Worm (Caenorhabditis elegans) whole organism, L4 larva: ENCODE results near the gene pqn-68.

ENCODE experiments used
- F26F4.8 ChIP-seq: fragments of 200-800 bp; sonication (Bioruptor generic); conservative IDR thresholded peaks from 2 replicates; pipeline ENCODE4 v1.3.6; 2022; ENCODE audit warnings: missing genetic modification characterization, missing compliant biosample characterization
- F49E8.2 ChIP-seq: sonication (generic microtip); optimal IDR thresholded peaks from 2 replicates; lab custom pipeline; 2016; ENCODE audit warnings: missing compliant biosample characterization, mild to moderate bottlenecking, missing genetic modification characterization, borderline replicate concordance
- T20F7.1 ChIP-seq: fragments of 200-800 bp; sonication (Bioruptor generic); optimal IDR thresholded peaks from 2 replicates; lab custom pipeline; 2018; ENCODE audit warnings: mild to moderate bottlenecking, missing genetic modification characterization, missing compliant biosample characterization
- T26A8.4 ChIP-seq: fragments of 200-800 bp; sonication (Bioruptor generic); IDR thresholded peaks from 2 replicates; pipeline ENCODE4 v1.3.6; 2022; ENCODE audit warnings: missing genetic modification characterization, missing compliant biosample characterization
- Y105C5A.15 ChIP-seq: fragments of 200-800 bp; sonication (Bioruptor generic); IDR thresholded peaks from 2 replicates; pipeline ENCODE4 v1.3.6; 2022; ENCODE audit warnings: missing genetic modification characterization, missing compliant biosample characterization
- Y48G9A.11 ChIP-seq: fragments of 200-800 bp; sonication (Bioruptor generic); IDR thresholded peaks from 2 replicates; pipeline ENCODE4 v1.3.6; 2022; ENCODE audit warnings: missing genetic modification reagents, missing genetic modification characterization, missing compliant biosample characterization
- Y75B8A.6 ChIP-seq: fragments of 200-800 bp; sonication (Bioruptor generic); IDR thresholded peaks from 2 replicates; pipeline ENCODE4 v1.3.6; 2022; ENCODE audit warnings: missing genetic modification reagents, missing genetic modification characterization, missing compliant biosample characterization
- ZK337.2 ChIP-seq: fragments of 200-800 bp; sonication (Bioruptor generic); IDR thresholded peaks from 2 replicates; pipeline ENCODE4 v1.3.6; 2022; ENCODE audit warnings: missing genetic modification reagents, missing genetic modification characterization, missing compliant biosample characterization
- aha-1 ChIP-seq: fragments of 150-350 bp; peaks from one replicate; lab custom pipeline; 2014; ENCODE audit warnings: missing biosample characterization, missing genetic modification characterization
- aly-2 ChIP-seq: sonication (generic microtip); optimal IDR thresholded peaks from 2 replicates; lab custom pipeline; 2018; ENCODE audit warnings: missing biosample characterization, missing genetic modification characterization
- ceh-20 ChIP-seq: fragments of 200-800 bp; sonication (Bioruptor generic); IDR thresholded peaks from 2 replicates; pipeline ENCODE4 v1.3.6; 2022; ENCODE audit warnings: missing genetic modification reagents, missing genetic modification characterization, missing compliant biosample characterization
- ceh-82 ChIP-seq: sonication (generic microtip); optimal IDR thresholded peaks from 2 replicates; lab custom pipeline; 2017; ENCODE audit warnings: missing biosample characterization, missing genetic modification characterization
- daf-16 ChIP-seq, 3 experiments: sonication (generic microtip); optimal IDR thresholded peaks; 2 replicates each; lab custom pipeline; 2016 to 2017; ENCODE audit warnings: missing genetic modification characterization in 3 of 3, missing genetic modification reagents in 3 of 3, mild to moderate bottlenecking in 2 of 3, missing compliant biosample characterization in 2 of 3, missing biosample characterization in 1 of 3, moderate library complexity in 1 of 3
- daf-8 ChIP-seq: fragments of 200-800 bp; sonication (Bioruptor generic); IDR thresholded peaks from 2 replicates; pipeline ENCODE4 v1.3.6; 2022; ENCODE audit warnings: missing genetic modification characterization, missing compliant biosample characterization
- dmd-6 ChIP-seq: fragments of 200-800 bp; sonication (Bioruptor generic); IDR thresholded peaks from 2 replicates; pipeline ENCODE4 v1.3.6; 2022; ENCODE audit warnings: missing genetic modification reagents, missing genetic modification characterization, missing compliant biosample characterization
- dmd-8 ChIP-seq: fragments of 200-800 bp; sonication (Bioruptor generic); IDR thresholded peaks from 2 replicates; pipeline ENCODE4 v1.3.6; 2022; ENCODE audit warnings: missing genetic modification characterization, missing compliant biosample characterization
- dve-1 ChIP-seq: sonication (generic microtip); optimal IDR thresholded peaks from 2 replicates; lab custom pipeline; 2017; ENCODE audit warnings: antibody characterized with exemption, mild to moderate bottlenecking, missing genetic modification characterization, missing compliant biosample characterization; ENCODE audit not compliant: insufficient read depth
- egl-27 ChIP-seq: sonication (generic microtip); optimal IDR thresholded peaks from 3 replicates; lab custom pipeline; 2017; ENCODE audit warnings: missing biosample characterization, missing genetic modification reagents, missing genetic modification characterization
- hlh-11 ChIP-seq: fragments of 200-800 bp; sonication (Bioruptor generic); optimal IDR thresholded peaks from 2 replicates; lab custom pipeline; 2018; ENCODE audit warnings: mild to moderate bottlenecking, missing genetic modification characterization, missing compliant biosample characterization
- hmg-1.1 ChIP-seq: fragments of 200-800 bp; sonication (Bioruptor generic); IDR thresholded peaks from 2 replicates; pipeline ENCODE4 v1.3.6; 2022; ENCODE audit warnings: missing genetic modification reagents, missing genetic modification characterization, missing compliant biosample characterization
- lim-7 ChIP-seq: fragments of 200-800 bp; sonication (Bioruptor generic); IDR thresholded peaks from 2 replicates; pipeline ENCODE4 v1.3.6; 2022; ENCODE audit warnings: missing genetic modification characterization, missing compliant biosample characterization
- lin-1 ChIP-seq: fragments of 200-800 bp; sonication (Bioruptor generic); IDR thresholded peaks from 2 replicates; pipeline ENCODE4 v1.3.6; 2022; ENCODE audit warnings: missing genetic modification reagents, missing genetic modification characterization, missing compliant biosample characterization
- lin-13 ChIP-seq: fragments of 150-350 bp; optimal IDR thresholded peaks from 2 replicates; lab custom pipeline; 2014; ENCODE audit warnings: missing biosample characterization, missing genetic modification reagents, missing genetic modification characterization
- lir-3 ChIP-seq: sonication (generic microtip); optimal IDR thresholded peaks from 2 replicates; lab custom pipeline; 2016; ENCODE audit warnings: mild to moderate bottlenecking, missing genetic modification characterization, missing compliant biosample characterization
- mxl-3 ChIP-seq: fragments of 200-800 bp; sonication (Bioruptor generic); optimal IDR thresholded peaks from 2 replicates; lab custom pipeline; 2018; ENCODE audit warnings: mild to moderate bottlenecking, missing genetic modification characterization, missing compliant biosample characterization
- nhr-25 ChIP-seq: sonication (generic microtip); optimal IDR thresholded peaks from 2 replicates; lab custom pipeline; 2017; ENCODE audit warnings: missing genetic modification characterization, mild to moderate bottlenecking, missing compliant biosample characterization, antibody characterized with exemption, moderate library complexity, borderline replicate concordance; ENCODE audit not compliant: insufficient read depth
- nhr-6 ChIP-seq: fragments of 150-350 bp; optimal IDR thresholded peaks from 2 replicates; lab custom pipeline; 2014; ENCODE audit warnings: missing biosample characterization, missing genetic modification characterization
- nhr-77 ChIP-seq: fragments of 150-350 bp; optimal IDR thresholded peaks from 2 replicates; lab custom pipeline; 2014; ENCODE audit warnings: missing biosample characterization, missing genetic modification characterization
- php-3 ChIP-seq: fragments of 200-800 bp; sonication (Bioruptor generic); IDR thresholded peaks from 2 replicates; pipeline ENCODE4 v1.3.6; 2022; ENCODE audit warnings: missing genetic modification reagents, missing genetic modification characterization, missing compliant biosample characterization
- pqm-1 ChIP-seq: sonication (generic microtip); optimal IDR thresholded peaks from 2 replicates; lab custom pipeline; 2017; ENCODE audit warnings: missing biosample characterization, missing genetic modification characterization
- saeg-2 ChIP-seq: fragments of 200-800 bp; sonication (Bioruptor generic); IDR thresholded peaks from 2 replicates; pipeline ENCODE4 v1.3.6; 2022; ENCODE audit warnings: missing genetic modification reagents, missing genetic modification characterization, missing compliant biosample characterization
- skn-1 ChIP-seq: fragments of 150-350 bp; optimal IDR thresholded peaks from 2 replicates; lab custom pipeline; 2014; ENCODE audit warnings: missing biosample characterization, missing genetic modification characterization
- snpc-1.2 ChIP-seq: fragments of 200-800 bp; sonication (Bioruptor generic); IDR thresholded peaks from 2 replicates; pipeline ENCODE4 v1.3.6; 2022; ENCODE audit warnings: missing genetic modification reagents, missing genetic modification characterization, missing compliant biosample characterization
- unc-130 ChIP-seq: sonication (generic microtip); optimal IDR thresholded peaks from 2 replicates; lab custom pipeline; 2016; ENCODE audit warnings: missing genetic modification reagents, missing genetic modification characterization, missing compliant biosample characterization
- unc-62 ChIP-seq, 3 experiments: fragments of 150-350 bp in 1 of 3; sonication (generic microtip); optimal IDR thresholded peaks in 2 of 3; peaks in 1 of 3; 1 replicate in 1 of 3; 2 replicates in 2 of 3; lab custom pipeline; 2014 to 2017; ENCODE audit warnings: missing biosample characterization in 3 of 3, missing genetic modification characterization in 3 of 3, missing genetic modification reagents in 3 of 3, missing genotype in 1 of 3
- zag-1 ChIP-seq: fragments of 150-350 bp; optimal IDR thresholded peaks from 2 replicates; lab custom pipeline; 2014; ENCODE audit warnings: missing biosample characterization, missing genetic modification characterization
- ztf-11 ChIP-seq: fragments of 150-350 bp; optimal IDR thresholded peaks from 2 replicates; lab custom pipeline; 2014; ENCODE audit warnings: missing biosample characterization, missing genetic modification characterization
- ztf-7 ChIP-seq: fragments of 150-350 bp; optimal IDR thresholded peaks from 2 replicates; lab custom pipeline; 2014; ENCODE audit warnings: missing biosample characterization, missing genetic modification characterization

pqn-68 gene

ce11 chrV:12904054-12904453, 48.4 kb upstream of the pqn-68 start, which contains the start of gene ttr-27:
Gene ttr-27 (minus strand): TSS chrV:12904098.
- TF ChIP-seq nhr-25: no peak
- no peak for TF ChIP-seq daf-8 (GFP tag; lab: Robert Waterston, UW)
- no peak for TF ChIP-seq lin-1 (GFP tag; lab: Robert Waterston, UW)
- no peak for TF ChIP-seq dmd-6 (GFP tag; lab: Robert Waterston, UW)
- TF ChIP-seq Y105C5A.15 (GFP tag; lab: Robert Waterston, UW): no peak

ce11 chrV:12905074-12905473, 47.4 kb upstream of the pqn-68 start, which contains the start of gene ttr-28:
Gene ttr-28 (minus strand): TSS chrV:12905174.
- TF ChIP-seq unc-62 (GFP tag; optimal IDR thresholded peaks at IDR 0.05 in 1 of 2; lab: Kevin White, UChicago) (peak in 1 of 2 experiments; percentile 79), unc-62 (tag; optimal IDR thresholded peaks at IDR 0.05; lab: Kevin White, UChicago) (no peak), unc-130 (no peak)

ce11 chrV:12906732-12907131, 45.7 kb upstream of the pqn-68 start, which contains the start of gene ttr-29:
Gene ttr-29 (minus strand): TSS chrV:12906832.
- TF ChIP-seq unc-62 (GFP tag; optimal IDR thresholded peaks at IDR 0.05 in 1 of 2; lab: Kevin White, UChicago) (peak in 1 of 2 experiments; percentile 18), unc-62 (tag; optimal IDR thresholded peaks at IDR 0.05; lab: Kevin White, UChicago) (no peak), dmd-6 (GFP tag; lab: Robert Waterston, UW) (no peak), Y48G9A.11 (GFP tag; lab: Robert Waterston, UW) (no peak), lir-3 (tag; lab: Kevin White, UChicago) (no peak)

ce11 chrV:12907436-12907835, 45.0 kb upstream of the pqn-68 start:
- TF ChIP-seq aly-2 (tag; lab: Kevin White, UChicago): no peak
- no peak for TF ChIP-seq ceh-20
- TF ChIP-seq ztf-7: no peak
- no peak for TF ChIP-seq T20F7.1
- TF ChIP-seq lin-13 (GFP tag; lab: Kevin White, UChicago): no peak
- TF ChIP-seq hmg-1.1: no peak
- no peak for TF ChIP-seq nhr-77 (tag; lab: Kevin White, UChicago)
- TF ChIP-seq dmd-6 (GFP tag; lab: Robert Waterston, UW): no peak
- no peak for TF ChIP-seq pqm-1 (tag; lab: Kevin White, UChicago)
- TF ChIP-seq Y48G9A.11 (GFP tag; lab: Robert Waterston, UW): no peak
- no peak for TF ChIP-seq mxl-3
- no peak for TF ChIP-seq ZK337.2 (GFP tag; lab: Robert Waterston, UW)
- no peak for TF ChIP-seq ceh-82
- no peak for TF ChIP-seq lim-7 (GFP tag; lab: Robert Waterston, UW)
- TF ChIP-seq unc-130: no peak
- no peak for TF ChIP-seq dmd-8 (GFP tag; lab: Robert Waterston, UW)

ce11 chrV:12908614-12909013, 43.8 kb upstream of the pqn-68 start:
- no peak for TF ChIP-seq ztf-11
- TF ChIP-seq php-3 (GFP tag; lab: Robert Waterston, UW): no peak
- TF ChIP-seq aha-1 (tag; lab: Kevin White, UChicago): peak; percentile 65
- no peak for TF ChIP-seq lir-3 (tag; lab: Kevin White, UChicago)
- no peak for TF ChIP-seq egl-27
- no peak for TF ChIP-seq Y75B8A.6 (GFP tag; lab: Robert Waterston, UW)
- no peak for TF ChIP-seq F49E8.2 (tag; lab: Kevin White, UChicago)
- peak; percentile 70; the same call in 1 of the 2 replicates for TF ChIP-seq saeg-2 (GFP tag; lab: Robert Waterston, UW)
- 0 out of 2 replicates have a peak, but pooled peaks have one; percentile 19 for TF ChIP-seq hmg-1.1
- no peak for TF ChIP-seq daf-16 (GFP tag; optimal IDR thresholded peaks at IDR 0.05; lab: Kevin White, UChicago)
- TF ChIP-seq daf-16 (tag; optimal IDR thresholded peaks at IDR 0.05; lab: Kevin White, UChicago): no peak
- no peak for TF ChIP-seq snpc-1.2 (GFP tag; lab: Robert Waterston, UW)
- TF ChIP-seq T26A8.4: no peak
- no peak for TF ChIP-seq daf-8 (GFP tag; lab: Robert Waterston, UW)
- TF ChIP-seq ZK337.2 (GFP tag; lab: Robert Waterston, UW): no peak
- peak; percentile 6 for TF ChIP-seq dve-1
- TF ChIP-seq dmd-6 (GFP tag; lab: Robert Waterston, UW): peak; percentile 80
- peak; percentile 53 for TF ChIP-seq hlh-11 (tag; lab: Kevin White, UChicago)
- TF ChIP-seq zag-1 (tag; lab: Kevin White, UChicago): no peak
- TF ChIP-seq nhr-6 (tag; lab: Kevin White, UChicago): no peak
- no peak for TF ChIP-seq F26F4.8
- no peak for TF ChIP-seq skn-1
- TF ChIP-seq, all 104 proteins: peak for 6
